Fruit fly (Drosophila melanogaster) whole organism, embryonic: ENCODE data around the gene HDAC4.
A peak's percentile ranks its signal among the peaks of the same experiment; 100 is the strongest.

Experiments
- Ada2b ChIP-seq: fragments of 200-800 bp; sonication (Bioruptor generic); IDR thresholded peaks from 2 replicates; pipeline ENCODE4 v1.3.6; 2022; ENCODE audit warnings: missing biosample characterization, missing genetic modification characterization
- Antp ChIP-seq: fragments of 200-800 bp; sonication (Bioruptor generic); optimal IDR thresholded peaks from 3 replicates; lab custom pipeline; 2016; ENCODE audit warnings: missing biosample characterization, missing genetic modification characterization
- CG10274 ChIP-seq: fragments of 200-800 bp; sonication (Bioruptor generic); optimal IDR thresholded peaks from 3 replicates; lab custom pipeline; 2017; ENCODE audit warnings: missing biosample characterization, mild to moderate bottlenecking, missing genetic modification characterization
- CG11456 ChIP-seq: fragments of 200-800 bp; sonication (Bioruptor generic); IDR thresholded peaks from 3 replicates; pipeline ENCODE4 v1.3.6; 2022; ENCODE audit warnings: missing biosample characterization, missing genetic modification characterization
- CG1233 ChIP-seq: fragments of 200-800 bp; sonication (Bioruptor generic); optimal IDR thresholded peaks from 4 replicates; lab custom pipeline; 2018; ENCODE audit warnings: missing biosample characterization, mild to moderate bottlenecking, missing genetic modification characterization
- CG14667 ChIP-seq: fragments of 200-800 bp; sonication (Bioruptor generic); IDR thresholded peaks from 2 replicates; pipeline ENCODE4 v1.3.6; 2022; ENCODE audit warnings: missing biosample characterization, missing genetic modification characterization
- CG18619 ChIP-seq: fragments of 200-800 bp; sonication (Bioruptor generic); optimal IDR thresholded peaks from 3 replicates; lab custom pipeline; 2017; ENCODE audit warnings: missing biosample characterization, mild to moderate bottlenecking, missing genetic modification characterization
- CG2712 ChIP-seq: fragments of 200-800 bp; optimal IDR thresholded peaks from 3 replicates; lab custom pipeline; 2019; ENCODE audit warnings: missing biosample characterization, mild to moderate bottlenecking, missing genetic modification characterization, moderate library complexity
- CG30020 ChIP-seq: fragments of 200-800 bp; optimal IDR thresholded peaks from 2 replicates; lab custom pipeline; 2019; ENCODE audit warnings: missing biosample characterization, mild to moderate bottlenecking, missing genetic modification characterization, moderate library complexity
- CG30403 ChIP-seq: fragments of 200-800 bp; sonication (Bioruptor generic); optimal IDR thresholded peaks from 3 replicates; lab custom pipeline; 2016; ENCODE audit warnings: missing biosample characterization, missing genetic modification characterization
- CG34224 ChIP-seq: fragments of 200-800 bp; sonication (Bioruptor generic); IDR thresholded peaks from 3 replicates; pipeline ENCODE4 v1.3.6; 2022; ENCODE audit warnings: missing biosample characterization, missing genetic modification characterization; ENCODE audit not compliant: partially characterized antibody
- CG34422 ChIP-seq: fragments of 200-800 bp; sonication (Bioruptor generic); IDR thresholded peaks from 3 replicates; pipeline ENCODE4 v1.3.6; 2022; ENCODE audit warnings: missing biosample characterization, missing genetic modification characterization
- CG4328 ChIP-seq: fragments of 200-800 bp; sonication (Bioruptor generic); optimal IDR thresholded peaks from 3 replicates; lab custom pipeline; 2017; ENCODE audit warnings: missing biosample characterization, missing genetic modification reagents, missing genetic modification characterization
- CG6689 ChIP-seq: fragments of 200-800 bp; sonication (Bioruptor generic); IDR thresholded peaks from 2 replicates; pipeline ENCODE4 v1.3.6; 2022; ENCODE audit warnings: missing biosample characterization, missing genetic modification characterization
- CG7372 ChIP-seq: fragments of 200-800 bp; sonication (Bioruptor generic); IDR thresholded peaks from 2 replicates; pipeline ENCODE4 v1.3.6; 2022; ENCODE audit warnings: missing biosample characterization, missing genetic modification characterization
- CG7839 ChIP-seq: fragments of 200-800 bp; sonication (Bioruptor generic); optimal IDR thresholded peaks from 3 replicates; lab custom pipeline; 2018; ENCODE audit warnings: missing biosample characterization, mild to moderate bottlenecking, missing genetic modification characterization, moderate library complexity
- CG9609 ChIP-seq: fragments of 200-800 bp; sonication (Bioruptor generic); optimal IDR thresholded peaks from 3 replicates; lab custom pipeline; 2016; ENCODE audit warnings: missing biosample characterization, missing genetic modification characterization
- CG9797 ChIP-seq: fragments of 200-800 bp; sonication (Bioruptor generic); optimal IDR thresholded peaks from 3 replicates; lab custom pipeline; 2018; ENCODE audit warnings: missing biosample characterization, mild to moderate bottlenecking, missing genetic modification characterization
- CkIIα-i1 ChIP-seq: fragments of 200-800 bp; sonication (Bioruptor generic); IDR thresholded peaks from 2 replicates; pipeline ENCODE4 v1.3.6; 2022; ENCODE audit warnings: missing biosample characterization, missing genetic modification characterization
- Dll ChIP-seq: fragments of 200-800 bp; sonication (Bioruptor generic); IDR thresholded peaks from 4 replicates; pipeline ENCODE4 v1.3.6; 2022; ENCODE audit warnings: missing biosample characterization, missing genetic modification characterization; ENCODE audit not compliant: partially characterized antibody
- Dref ChIP-seq: fragments of 200-800 bp; sonication (Bioruptor generic); IDR thresholded peaks from 2 replicates; pipeline ENCODE4 v1.3.6; 2022; ENCODE audit warnings: missing biosample characterization, missing genetic modification characterization
- Elba2 ChIP-seq: fragments of 200-800 bp; sonication (Bioruptor generic); optimal IDR thresholded peaks from 3 replicates; lab custom pipeline; 2016; ENCODE audit warnings: missing biosample characterization, missing genetic modification characterization
- Fer3 ChIP-seq: fragments of 200-800 bp; sonication (Bioruptor generic); optimal IDR thresholded peaks from 2 replicates; lab custom pipeline; 2018; ENCODE audit warnings: missing biosample characterization, mild to moderate bottlenecking, missing genetic modification characterization, moderate library complexity
- HLH3B ChIP-seq: fragments of 200-800 bp; sonication (Bioruptor generic); IDR thresholded peaks from 2 replicates; pipeline ENCODE4 v1.3.6; 2022; ENCODE audit warnings: missing biosample characterization, missing genetic modification characterization
- Hsf ChIP-seq: fragments of 200-800 bp; sonication (Bioruptor generic); optimal IDR thresholded peaks from 3 replicates; lab custom pipeline; 2016; ENCODE audit warnings: missing biosample characterization, missing genetic modification characterization
- MESR4 ChIP-seq: fragments of 200-800 bp; sonication (Bioruptor generic); optimal IDR thresholded peaks from 2 replicates; lab custom pipeline; 2018; ENCODE audit warnings: missing biosample characterization, mild to moderate bottlenecking, missing genetic modification characterization, moderate library complexity
- Nf-YB ChIP-seq: fragments of 200-800 bp; sonication (Bioruptor generic); optimal IDR thresholded peaks from 3 replicates; lab custom pipeline; 2019; ENCODE audit warnings: missing biosample characterization, mild to moderate bottlenecking, missing genetic modification characterization, moderate library complexity
- Ptx1 ChIP-seq: fragments of 200-800 bp; sonication (Bioruptor generic); IDR thresholded peaks from 2 replicates; pipeline ENCODE4 v1.3.6; 2022; ENCODE audit warnings: missing biosample characterization, missing genetic modification characterization
- Ravus ChIP-seq: fragments of 200-800 bp; sonication (Bioruptor generic); IDR thresholded peaks from 2 replicates; pipeline ENCODE4 v1.3.6; 2022; ENCODE audit warnings: missing biosample characterization, missing genetic modification characterization
- Side ChIP-seq: fragments of 200-800 bp; sonication (Bioruptor generic); optimal IDR thresholded peaks from 2 replicates; lab custom pipeline; 2016; ENCODE audit warnings: missing biosample characterization, missing genetic modification characterization
- Sox102F ChIP-seq: fragments of 200-800 bp; sonication (Bioruptor generic); optimal IDR thresholded peaks from 2 replicates; lab custom pipeline; 2018; ENCODE audit warnings: missing biosample characterization, mild to moderate bottlenecking, missing genetic modification characterization, moderate library complexity
- ap ChIP-seq: fragments of 200-800 bp; sonication (Bioruptor generic); IDR thresholded peaks from 2 replicates; pipeline ENCODE4 v1.3.6; 2022; ENCODE audit warnings: missing biosample characterization, missing genetic modification characterization
- bowl ChIP-seq: fragments of 200-800 bp; sonication (Bioruptor generic); IDR thresholded peaks from 2 replicates; pipeline ENCODE4 v1.3.6; 2022; ENCODE audit warnings: missing biosample characterization, missing genetic modification characterization
- ci ChIP-seq: fragments of 200-800 bp; sonication (Bioruptor generic); IDR thresholded peaks from 3 replicates; pipeline ENCODE4 v1.3.6; 2022; ENCODE audit warnings: missing biosample characterization, missing genetic modification characterization
- da ChIP-seq: fragments of 200-800 bp; sonication (Bioruptor generic); optimal IDR thresholded peaks from 2 replicates; lab custom pipeline; 2016; ENCODE audit warnings: missing biosample characterization, missing genetic modification characterization
- dan ChIP-seq: fragments of 200-800 bp; sonication (Bioruptor generic); IDR thresholded peaks from 2 replicates; pipeline ENCODE4 v1.3.6; 2022; ENCODE audit warnings: missing biosample characterization, missing genetic modification characterization
- danr ChIP-seq: fragments of 200-800 bp; sonication (Bioruptor generic); IDR thresholded peaks from 2 replicates; pipeline ENCODE4 v1.3.6; 2022; ENCODE audit warnings: missing biosample characterization, missing genetic modification characterization
- dm ChIP-seq: fragments of 200-800 bp; sonication (Bioruptor generic); optimal IDR thresholded peaks from 3 replicates; lab custom pipeline; 2016; ENCODE audit warnings: missing biosample characterization, missing genetic modification characterization
- esg ChIP-seq: fragments of 200-800 bp; sonication (Bioruptor generic); conservative IDR thresholded peaks from 2 replicates; pipeline ENCODE4 v1.3.6; 2022; ENCODE audit warnings: missing biosample characterization, missing genetic modification characterization
- insv ChIP-seq, 2 experiments: fragments of 200-800 bp; sonication (Bioruptor generic); optimal IDR thresholded peaks; 3 replicates each; lab custom pipeline; 2016 to 2018; ENCODE audit warnings: missing biosample characterization in 2 of 2, missing genetic modification characterization in 2 of 2
- inv ChIP-seq: fragments of 200-800 bp; sonication (Bioruptor generic); IDR thresholded peaks from 2 replicates; pipeline ENCODE4 v1.3.6; 2022; ENCODE audit warnings: missing biosample characterization, missing genetic modification characterization; ENCODE audit not compliant: partially characterized antibody
- jumu ChIP-seq: fragments of 200-800 bp; sonication (Bioruptor generic); optimal IDR thresholded peaks from 3 replicates; lab custom pipeline; 2016; ENCODE audit warnings: missing biosample characterization, missing genetic modification characterization
- lbe ChIP-seq: fragments of 200-800 bp; sonication (Bioruptor generic); optimal IDR thresholded peaks from 2 replicates; lab custom pipeline; 2016; ENCODE audit warnings: missing biosample characterization, mild to moderate bottlenecking, missing genetic modification characterization
- peb ChIP-seq: fragments of 200-800 bp; sonication (Bioruptor generic); IDR thresholded peaks from 2 replicates; pipeline ENCODE4 v1.3.6; 2022; ENCODE audit warnings: missing biosample characterization, missing genetic modification characterization
- ranshi ChIP-seq: fragments of 200-800 bp; sonication (Bioruptor generic); IDR thresholded peaks from 2 replicates; pipeline ENCODE4 v1.3.6; 2022; ENCODE audit warnings: missing biosample characterization, missing genetic modification characterization
- seq ChIP-seq: fragments of 200-800 bp; sonication (Bioruptor generic); IDR thresholded peaks from 2 replicates; pipeline ENCODE4 v1.3.6; 2022; ENCODE audit warnings: missing biosample characterization, missing genetic modification characterization
- tgo ChIP-seq: fragments of 200-800 bp; sonication (Bioruptor generic); IDR thresholded peaks from 3 replicates; pipeline ENCODE4 v1.3.6; 2022; ENCODE audit warnings: missing biosample characterization, missing genetic modification characterization
- tin ChIP-seq: fragments of 200-800 bp; sonication (Bioruptor generic); optimal IDR thresholded peaks from 3 replicates; lab custom pipeline; 2016; ENCODE audit warnings: missing biosample characterization, missing genetic modification characterization
- twi ChIP-seq: fragments of 200-800 bp; optimal IDR thresholded peaks from 2 replicates; lab custom pipeline; 2019; ENCODE audit warnings: missing biosample characterization, mild to moderate bottlenecking, missing genetic modification characterization, moderate library complexity
- zen2 ChIP-seq: fragments of 200-800 bp; sonication (Bioruptor generic); IDR thresholded peaks from 3 replicates; pipeline ENCODE4 v1.3.6; 2022; ENCODE audit warnings: missing biosample characterization, missing genetic modification characterization; ENCODE audit not compliant: partially characterized antibody

Gene HDAC4

DNA sequence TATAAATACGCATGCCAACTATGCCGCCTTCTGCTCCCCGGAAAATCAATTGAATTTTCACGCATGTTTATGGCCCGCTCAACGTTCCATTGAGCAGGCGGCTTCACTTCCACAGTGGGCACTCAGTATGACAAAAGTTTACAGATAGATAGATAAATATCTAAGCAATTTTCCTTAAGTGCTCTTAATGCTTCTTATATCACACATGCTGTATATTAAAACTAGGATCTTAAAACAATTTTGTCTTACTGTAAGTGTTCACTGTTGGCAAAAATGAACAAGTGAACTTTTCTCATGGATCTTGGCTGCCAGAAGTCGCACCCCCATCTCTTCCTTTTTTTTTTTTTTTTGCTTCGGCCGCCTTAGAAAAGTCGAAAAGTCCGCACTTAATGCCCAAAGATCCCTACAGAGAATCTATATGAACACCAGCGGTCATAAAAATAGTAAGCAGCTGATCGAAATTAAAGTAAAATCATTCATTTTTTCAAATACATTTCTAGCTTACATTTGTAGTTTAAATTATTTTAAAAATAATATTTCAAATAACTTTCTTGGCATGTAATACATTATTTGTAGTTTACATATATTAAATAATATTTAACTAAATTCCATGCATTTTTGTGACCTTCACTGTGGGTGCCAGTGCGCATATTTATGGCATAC is 32.2 kb downstream of the HDAC4 start (continued):
- TF ChIP-seq CG18619 (GFP tag; lab: Kevin White, UChicago) (peak; percentile 5), Side (GFP tag; lab: Kevin White, UChicago) (no peak), CG9797 (GFP tag; lab: Kevin White, UChicago) (no peak), Fer3 (tag; lab: Kevin White, UChicago) (peak; percentile 2), CG9609 (GFP tag; lab: Kevin White, UChicago) (peak; percentile 35), CG6689 (GFP tag; lab: Robert Waterston, UW) (peak; percentile 50), da (GFP tag; lab: Kevin White, UChicago) (peak; percentile 2), HLH3B (GFP tag; lab: Robert Waterston, UW) (peak; percentile 44), Hsf (GFP tag; lab: Kevin White, UChicago) (peak; percentile 34), ci (GFP tag; lab: Robert Waterston, UW) (peak; percentile 65), seq (GFP tag; lab: Robert Waterston, UW) (peak; percentile 23; the same call in 1 of the 2 replicates), Ada2b (peak; percentile 43; the same call in 1 of the 2 replicates), CG7372 (0 out of 2 replicates have a peak, but pooled peaks have one; percentile 16), CG14667 (peak; percentile 33), CG30020 (no peak), ap (GFP tag; lab: Robert Waterston, UW) (peak; percentile 31; the same call in 1 of the 2 replicates), Nf-YB (GFP tag; lab: Kevin White, UChicago) (peak; percentile 4), Dref (GFP tag; lab: Robert Waterston, UW) (no peak), Sox102F (GFP tag; lab: Kevin White, UChicago) (peak; percentile 57), CG11456 (GFP tag; lab: Robert Waterston, UW) (peak; percentile 62; the same call in 2 of the 3 replicates), CG34422 (peak; percentile 28; the same call in 1 of the 3 replicates), CG30403 (GFP tag; lab: Kevin White, UChicago) (peak; percentile 40), Antp (GFP tag; lab: Kevin White, UChicago) (peak; percentile 54), CG7839 (tag; lab: Kevin White, UChicago) (peak; percentile 51), jumu (peak; percentile 20), CG4328 (GFP tag; lab: Kevin White, UChicago) (no peak), CG2712 (tag; lab: Kevin White, UChicago) (peak; percentile 44), CG34224 (GFP tag; lab: Robert Waterston, UW) (no peak), peb (no peak), tgo (peak; percentile 57; the same call in 2 of the 3 replicates), Dll (GFP tag; lab: Robert Waterston, UW) (no peak), lbe (GFP tag; lab: Kevin White, UChicago) (no peak), insv (GFP tag; optimal IDR thresholded peaks at IDR 0.05; lab: Kevin White, UChicago) (no peak), twi (tag; lab: Kevin White, UChicago) (peak; percentile 34), inv (no peak), Elba2 (GFP tag; lab: Kevin White, UChicago) (no peak), zen2 (GFP tag; lab: Robert Waterston, UW) (no peak), ranshi (peak; percentile 52; the same call in 1 of the 2 replicates), tin (GFP tag; lab: Kevin White, UChicago) (peak; percentile 1), CkIIα-i1 (GFP tag; lab: Robert Waterston, UW) (no peak), Ptx1 (GFP tag; lab: Robert Waterston, UW) (peak; percentile 77), Ravus (GFP tag; lab: Robert Waterston, UW) (peak; percentile 19), bowl (GFP tag; lab: Robert Waterston, UW) (0 out of 2 replicates have a peak, but pooled peaks have one; percentile 33), esg (GFP tag; lab: Robert Waterston, UW) (peak; percentile 28; the same call in 1 of the 2 replicates), CG10274 (peak; percentile 5), CG1233 (no peak), danr (no peak), dan (GFP tag; lab: Robert Waterston, UW) (no peak), dm (GFP tag; lab: Kevin White, UChicago) (no peak), MESR4 (no peak)
